Worm (Caenorhabditis elegans): Measurements from ENCODE around the gene gst-11.

DNA sequence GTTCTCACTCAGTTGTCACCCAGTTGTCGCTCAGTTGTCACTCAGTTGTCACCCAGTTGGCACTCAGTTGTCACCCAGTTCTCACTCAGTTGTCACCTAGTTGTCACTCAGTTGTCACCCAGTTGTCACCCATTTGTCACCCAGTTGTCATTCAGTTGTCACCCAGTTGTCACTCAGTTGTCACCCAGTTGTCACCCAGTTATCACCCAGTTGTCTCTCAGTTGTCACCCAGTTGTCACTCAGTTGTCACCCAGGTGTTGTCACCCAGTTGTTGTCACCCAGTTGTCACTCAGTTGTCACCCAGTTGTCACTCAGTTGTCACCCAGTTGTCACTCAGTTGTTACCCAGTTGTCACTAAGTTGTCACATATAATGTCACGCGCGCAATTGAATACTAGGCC is 2.0 kb downstream of the gst-11 start:
- TF ChIP-seq B0336.3 (GFP tag; IDR thresholded peaks at IDR 0.05) (no peak), xnd-1 (tag; optimal IDR thresholded peaks at IDR 0.05) (no peak), somi-1 (GFP tag; optimal IDR thresholded peaks at IDR 0.05) (no peak), mel-28 (tag; optimal IDR thresholded peaks at IDR 0.05; ENCODE audit: borderline replicate concordance) (no peak), ama-1 (optimal IDR thresholded peaks at IDR 0.05) (no peak), ama-1 (GFP tag; optimal IDR thresholded peaks at IDR 0.05) (no peak)
